Worm (Caenorhabditis elegans) whole organism, L4 larva: Measurements from ENCODE around the gene cht-5.

Experiments used
- F44E2.7 ChIP-seq: fragments of 200-800 bp; sonication (Bioruptor generic); IDR thresholded peaks from 2 replicates; pipeline ENCODE4 v2.1.2; 2022; ENCODE audit warnings: missing genetic modification characterization, missing compliant biosample characterization
- ZK546.5 ChIP-seq, 2 experiments: sonication (generic microtip); optimal IDR thresholded peaks; 2 replicates each; lab custom pipeline; 2017; ENCODE audit warnings: missing biosample characterization in 2 of 2, missing genetic modification characterization in 2 of 2
- lin-13 ChIP-seq: fragments of 150-350 bp; optimal IDR thresholded peaks from 2 replicates; lab custom pipeline; 2014; ENCODE audit warnings: missing biosample characterization, missing genetic modification reagents, missing genetic modification characterization
- lsy-2 ChIP-seq, 2 experiments: fragments of 150-350 bp in 1 of 2; sonication (generic microtip) in 1 of 2; optimal IDR thresholded peaks; 2 replicates each; lab custom pipeline; 2014 to 2017; ENCODE audit warnings: missing biosample characterization in 2 of 2, missing genetic modification characterization in 2 of 2
- mdl-1 ChIP-seq, 2 experiments: fragments of 150-350 bp in 1 of 2; sonication (generic microtip) in 1 of 2; optimal IDR thresholded peaks; 2 replicates each; lab custom pipeline; 2014 to 2017; ENCODE audit warnings: missing biosample characterization in 2 of 2, missing genetic modification characterization in 2 of 2
- nhr-11 ChIP-seq: fragments of 150-350 bp; optimal IDR thresholded peaks from 2 replicates; lab custom pipeline; 2014; ENCODE audit warnings: missing biosample characterization, missing genetic modification characterization
- nhr-77 ChIP-seq: fragments of 150-350 bp; optimal IDR thresholded peaks from 2 replicates; lab custom pipeline; 2014; ENCODE audit warnings: missing biosample characterization, missing genetic modification characterization
- pha-4 ChIP-seq, 2 experiments: fragments of 150-350 bp in 1 of 2; fragments of 200-800 bp in 1 of 2; sonication (Bioruptor generic) in 1 of 2; IDR thresholded peaks in 1 of 2; optimal IDR thresholded peaks in 1 of 2; 2 replicates each; pipeline versions ENCODE4 v1.3.6 to Lab custom; 2014 to 2022; ENCODE audit warnings: missing genetic modification characterization in 2 of 2, missing genetic modification reagents in 2 of 2, missing biosample characterization in 1 of 2, missing compliant biosample characterization in 1 of 2
- php-3 ChIP-seq: fragments of 200-800 bp; sonication (Bioruptor generic); IDR thresholded peaks from 2 replicates; pipeline ENCODE4 v1.3.6; 2022; ENCODE audit warnings: missing genetic modification reagents, missing genetic modification characterization, missing compliant biosample characterization
- saeg-2 ChIP-seq: fragments of 200-800 bp; sonication (Bioruptor generic); IDR thresholded peaks from 2 replicates; pipeline ENCODE4 v1.3.6; 2022; ENCODE audit warnings: missing genetic modification reagents, missing genetic modification characterization, missing compliant biosample characterization
- tra-1 ChIP-seq: fragments of 200-800 bp; sonication (Bioruptor generic); IDR thresholded peaks from 2 replicates; pipeline ENCODE4 v1.3.6; 2022; ENCODE audit warnings: missing genetic modification reagents, missing genetic modification characterization, missing compliant biosample characterization
- unc-39 ChIP-seq: sonication (generic microtip); optimal IDR thresholded peaks from 2 replicates; lab custom pipeline; 2017; ENCODE audit warnings: missing biosample characterization, missing genetic modification characterization
- unc-62 ChIP-seq, 3 experiments: fragments of 150-350 bp in 1 of 3; sonication (generic microtip); optimal IDR thresholded peaks in 2 of 3; peaks in 1 of 3; 1 replicate in 1 of 3; 2 replicates in 2 of 3; lab custom pipeline; 2014 to 2017; ENCODE audit warnings: missing biosample characterization in 3 of 3, missing genetic modification characterization in 3 of 3, missing genetic modification reagents in 3 of 3, missing genotype in 1 of 3
- zag-1 ChIP-seq: fragments of 150-350 bp; optimal IDR thresholded peaks from 2 replicates; lab custom pipeline; 2014; ENCODE audit warnings: missing biosample characterization, missing genetic modification characterization

DNA sequence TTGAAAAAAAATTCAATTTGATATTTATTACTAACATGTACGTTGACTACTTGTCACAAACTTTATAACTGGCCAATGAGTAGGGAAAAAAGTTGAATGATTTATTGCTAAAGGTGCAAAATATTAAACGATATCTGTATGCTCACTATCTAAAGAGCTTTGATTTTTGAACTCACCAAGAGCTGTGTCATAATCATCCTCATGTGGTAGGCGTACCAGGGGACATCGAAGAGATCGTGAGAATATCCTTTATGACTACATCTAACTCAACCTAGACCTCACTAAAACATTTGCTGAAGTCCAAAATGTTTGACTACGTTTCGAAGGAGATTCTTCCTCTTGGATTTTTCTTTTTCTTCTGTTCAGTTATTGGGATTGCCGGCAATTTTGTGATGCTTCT lies 37.8 kb downstream of the cht-5 start, which contains the start of gene srsx-28:
- TF ChIP-seq lsy-2 (tag; optimal IDR thresholded peaks at IDR 0.05; lab: Kevin White, UChicago), result no peak
- peak in 1 of 2 experiments; percentile 57 for TF ChIP-seq unc-62 (GFP tag; optimal IDR thresholded peaks at IDR 0.05 in 1 of 2; lab: Kevin White, UChicago)
- no peak for TF ChIP-seq unc-62 (tag; optimal IDR thresholded peaks at IDR 0.05; lab: Kevin White, UChicago)
- TF ChIP-seq saeg-2 (GFP tag; lab: Robert Waterston, UW), result no peak
- TF ChIP-seq F44E2.7 (GFP tag; lab: Robert Waterston, UW), result no peak
- TF ChIP-seq zag-1, result no peak
- TF ChIP-seq unc-39 (tag; lab: Kevin White, UChicago), result no peak
- TF ChIP-seq nhr-11 (tag; lab: Kevin White, UChicago), result no peak
- TF ChIP-seq mdl-1 (tag; optimal IDR thresholded peaks at IDR 0.05; lab: Kevin White, UChicago), result no peak
- no peak for TF ChIP-seq lin-13 (GFP tag; lab: Kevin White, UChicago)
- no peak for TF ChIP-seq tra-1
- TF ChIP-seq nhr-77 (tag; lab: Kevin White, UChicago), result no peak
- TF ChIP-seq php-3 (GFP tag; lab: Robert Waterston, UW), result no peak
- TF ChIP-seq ZK546.5 (tag; optimal IDR thresholded peaks at IDR 0.05; lab: Kevin White, UChicago), result no peak
- TF ChIP-seq pha-4 (GFP tag; IDR thresholded peaks at IDR 0.05; lab: Robert Waterston, UW), result no peak
- TF ChIP-seq pha-4 (tag; optimal IDR thresholded peaks at IDR 0.05; lab: Kevin White, UChicago), result no peak
